Worm (Caenorhabditis elegans) whole organism, L1 larva: ENCODE results near the gene nmr-1.

ENCODE experiments used
- aly-2 ChIP-seq: fragments of 150-350 bp; optimal IDR thresholded peaks from 2 replicates; lab custom pipeline; 2014; ENCODE audit warnings: missing biosample characterization, missing genetic modification characterization
- ama-1 ChIP-seq: fragments of 150-350 bp; optimal IDR thresholded peaks from 2 replicates; lab custom pipeline; 2014
- egl-27 ChIP-seq, 2 experiments: fragments of 150-350 bp in 1 of 2; sonication (generic microtip); optimal IDR thresholded peaks; 3 replicates each; lab custom pipeline; 2017 to 2018; ENCODE audit warnings: missing biosample characterization in 2 of 2, missing genetic modification characterization in 2 of 2, missing genetic modification reagents in 2 of 2
- elt-3 ChIP-seq, 6 experiments: fragments of 150-350 bp in 1 of 6; sonication (generic microtip); optimal IDR thresholded peaks; 2 replicates each; lab custom pipeline; 2017 to 2018; ENCODE audit warnings: missing biosample characterization in 6 of 6, missing genetic modification characterization in 6 of 6, inconsistent platforms in 1 of 6
- fkh-10 ChIP-seq: sonication (generic microtip); optimal IDR thresholded peaks from 2 replicates; lab custom pipeline; 2017; ENCODE audit warnings: missing biosample characterization, missing genetic modification reagents, missing genetic modification characterization
- lin-35 ChIP-seq, 2 experiments: fragments of 150-350 bp; optimal IDR thresholded peaks; 2 replicates each; lab custom pipeline; 2014; ENCODE audit warnings: missing biosample characterization in 2 of 2, missing genetic modification characterization in 2 of 2, missing genetic modification reagents in 2 of 2
- nhr-237 ChIP-seq: fragments of 150-350 bp; optimal IDR thresholded peaks from 2 replicates; lab custom pipeline; 2014; ENCODE audit warnings: missing biosample characterization, missing genetic modification characterization
- nhr-77 ChIP-seq: fragments of 150-350 bp; optimal IDR thresholded peaks from 2 replicates; lab custom pipeline; 2014; ENCODE audit warnings: missing biosample characterization, missing genetic modification characterization
- snpc-4 ChIP-seq: fragments of 150-350 bp; optimal IDR thresholded peaks from 2 replicates; lab custom pipeline; 2014; ENCODE audit warnings: missing biosample characterization, missing genetic modification characterization
- snu-23 ChIP-seq: sonication (generic microtip); optimal IDR thresholded peaks from 2 replicates; lab custom pipeline; 2016; ENCODE audit warnings: missing genetic modification characterization, missing compliant biosample characterization
- sptf-1 ChIP-seq: fragments of 150-350 bp; optimal IDR thresholded peaks from 2 replicates; lab custom pipeline; 2014; ENCODE audit warnings: missing biosample characterization, missing genetic modification characterization
- tbx-2 ChIP-seq: sonication (generic microtip); optimal IDR thresholded peaks from 2 replicates; lab custom pipeline; 2016; ENCODE audit warnings: missing genetic modification characterization, missing compliant biosample characterization
- unc-62 ChIP-seq: fragments of 150-350 bp; optimal IDR thresholded peaks from 2 replicates; lab custom pipeline; 2014; ENCODE audit warnings: missing biosample characterization, missing genetic modification reagents, missing genetic modification characterization
- zag-1 ChIP-seq: fragments of 150-350 bp; optimal IDR thresholded peaks from 2 replicates; lab custom pipeline; 2014; ENCODE audit warnings: missing biosample characterization, missing genetic modification characterization

ce11 chrII:5447381-5447780 lies 975 bp upstream of the nmr-1 start, which contains the start of gene cex-1:
- TF ChIP-seq elt-3 (tag; optimal IDR thresholded peaks at IDR 0.05; lab: Kevin White, UChicago) (no peak), nhr-237 (tag; lab: Kevin White, UChicago) (no peak), nhr-77 (no peak), snu-23 (GFP tag; lab: Kevin White, UChicago) (no peak), aly-2 (tag; lab: Kevin White, UChicago) (no peak), egl-27 (tag; optimal IDR thresholded peaks at IDR 0.05; lab: Kevin White, UChicago) (no peak), fkh-10 (no peak), zag-1 (no peak), tbx-2 (tag; lab: Kevin White, UChicago) (no peak), unc-62 (GFP tag; lab: Kevin White, UChicago) (no peak), snpc-4 (tag; lab: Kevin White, UChicago) (no peak), sptf-1 (tag; lab: Kevin White, UChicago) (no peak), lin-35 (GFP tag; optimal IDR thresholded peaks at IDR 0.05; lab: Kevin White, UChicago) (no peak), ama-1 (lab: Kevin White, UChicago) (no peak)
